Worm (Caenorhabditis elegans) whole organism, L3 larva: Measurements from ENCODE around the gene F26C11.4.

Experiments used
- R02D3.7 ChIP-seq: fragments of 150-350 bp; optimal IDR thresholded peaks from 2 replicates; lab custom pipeline; 2014; ENCODE audit warnings: missing biosample characterization, missing genetic modification characterization
- aly-2 ChIP-seq: fragments of 150-350 bp; optimal IDR thresholded peaks from 2 replicates; lab custom pipeline; 2014; ENCODE audit warnings: missing biosample characterization, missing genetic modification characterization
- ama-1 ChIP-seq: fragments of 150-350 bp; optimal IDR thresholded peaks from 2 replicates; lab custom pipeline; 2018
- ceh-28 ChIP-seq: fragments of 150-350 bp; optimal IDR thresholded peaks from 2 replicates; lab custom pipeline; 2014; ENCODE audit warnings: missing biosample characterization, missing genetic modification reagents, missing genetic modification characterization
- ceh-82 ChIP-seq: fragments of 150-350 bp; optimal IDR thresholded peaks from 2 replicates; lab custom pipeline; 2014; ENCODE audit warnings: missing biosample characterization, missing genetic modification characterization
- ceh-9 ChIP-seq: sonication (generic microtip); optimal IDR thresholded peaks from 2 replicates; lab custom pipeline; 2018; ENCODE audit warnings: missing biosample characterization, missing genetic modification characterization
- egl-27 ChIP-seq: sonication (generic microtip); optimal IDR thresholded peaks from 4 replicates; lab custom pipeline; 2017; ENCODE audit warnings: missing biosample characterization, missing genetic modification reagents, missing genetic modification characterization
- egl-5 ChIP-seq: fragments of 150-350 bp; optimal IDR thresholded peaks from 2 replicates; lab custom pipeline; 2017; ENCODE audit warnings: missing biosample characterization, missing genetic modification reagents, missing genetic modification characterization, inconsistent platforms
- elt-1 ChIP-seq: fragments of 150-350 bp; optimal IDR thresholded peaks from 2 replicates; lab custom pipeline; 2014; ENCODE audit warnings: missing biosample characterization, missing genetic modification characterization
- elt-2 ChIP-seq: sonication (generic microtip); optimal IDR thresholded peaks from 2 replicates; lab custom pipeline; 2016; ENCODE audit warnings: missing genetic modification reagents, mild to moderate bottlenecking, missing genetic modification characterization, missing compliant biosample characterization
- eor-1 ChIP-seq, 2 experiments: fragments of 150-350 bp; optimal IDR thresholded peaks; 2 replicates each; lab custom pipeline; 2014 to 2018; ENCODE audit warnings: missing biosample characterization in 2 of 2, missing genetic modification characterization in 2 of 2
- fkh-10 ChIP-seq: sonication (generic microtip); optimal IDR thresholded peaks from 2 replicates; lab custom pipeline; 2017; ENCODE audit warnings: missing biosample characterization, missing genetic modification reagents, missing genetic modification characterization
- fos-1 ChIP-seq: fragments of 150-350 bp; optimal IDR thresholded peaks from 2 replicates; lab custom pipeline; 2014; ENCODE audit warnings: missing biosample characterization, missing genetic modification characterization
- jun-1 ChIP-seq: fragments of 150-350 bp; optimal IDR thresholded peaks from 2 replicates; lab custom pipeline; 2014; ENCODE audit warnings: missing biosample characterization, missing genetic modification reagents, missing genetic modification characterization
- lin-39 ChIP-seq: fragments of 150-350 bp; optimal IDR thresholded peaks from 2 replicates; lab custom pipeline; 2018; ENCODE audit warnings: missing biosample characterization, missing genetic modification reagents, missing genetic modification characterization
- lsy-12 ChIP-seq: sonication (generic microtip); optimal IDR thresholded peaks from 2 replicates; lab custom pipeline; 2016; ENCODE audit warnings: mild to moderate bottlenecking, missing genetic modification characterization, missing compliant biosample characterization
- mdl-1 ChIP-seq: fragments of 150-350 bp; optimal IDR thresholded peaks from 2 replicates; lab custom pipeline; 2014; ENCODE audit warnings: missing biosample characterization, missing genetic modification characterization
- mml-1 ChIP-seq: fragments of 150-350 bp; sonication (generic microtip); optimal IDR thresholded peaks from 3 replicates; lab custom pipeline; 2014; ENCODE audit warnings: missing biosample characterization, missing genetic modification characterization
- nhr-43 ChIP-seq: sonication (generic microtip); optimal IDR thresholded peaks from 2 replicates; lab custom pipeline; 2016; ENCODE audit warnings: mild to moderate bottlenecking, missing genetic modification characterization, missing compliant biosample characterization; ENCODE audit not compliant: poor library complexity, severe bottlenecking
- nhr-76 ChIP-seq: fragments of 150-350 bp; sonication (generic microtip); optimal IDR thresholded peaks from 5 replicates; lab custom pipeline; 2014; ENCODE audit warnings: missing biosample characterization, missing genetic modification characterization
- nhr-77 ChIP-seq: fragments of 150-350 bp; optimal IDR thresholded peaks from 2 replicates; lab custom pipeline; 2014; ENCODE audit warnings: missing biosample characterization, missing genetic modification characterization
- pha-4 ChIP-seq: fragments of 150-350 bp; optimal IDR thresholded peaks from 2 replicates; lab custom pipeline; 2014; ENCODE audit warnings: missing biosample characterization, missing genetic modification reagents, missing genetic modification characterization
- pqm-1 ChIP-seq: fragments of 150-350 bp; optimal IDR thresholded peaks from 2 replicates; lab custom pipeline; 2017; ENCODE audit warnings: missing biosample characterization, missing genetic modification characterization, inconsistent platforms
- snpc-4 ChIP-seq: fragments of 150-350 bp; optimal IDR thresholded peaks from 2 replicates; lab custom pipeline; 2014; ENCODE audit warnings: missing biosample characterization, missing genetic modification characterization
- tbx-2 ChIP-seq: sonication (generic microtip); optimal IDR thresholded peaks from 2 replicates; lab custom pipeline; 2016; ENCODE audit warnings: mild to moderate bottlenecking, missing genetic modification characterization, missing compliant biosample characterization
- unc-39 ChIP-seq: sonication (generic microtip); optimal IDR thresholded peaks from 4 replicates; lab custom pipeline; 2017; ENCODE audit warnings: missing biosample characterization, missing genetic modification characterization
- unc-62 ChIP-seq: fragments of 150-350 bp; sonication (generic microtip); optimal IDR thresholded peaks from 4 replicates; lab custom pipeline; 2014; ENCODE audit warnings: missing biosample characterization, missing genetic modification reagents, missing genetic modification characterization
- ztf-11 ChIP-seq: fragments of 150-350 bp; optimal IDR thresholded peaks from 2 replicates; lab custom pipeline; 2014; ENCODE audit warnings: missing biosample characterization, missing genetic modification characterization
- ztf-4 ChIP-seq: fragments of 150-350 bp; optimal IDR thresholded peaks from 2 replicates; lab custom pipeline; 2014; ENCODE audit warnings: missing biosample characterization, missing genetic modification characterization

Gene F26C11.4

DNA sequence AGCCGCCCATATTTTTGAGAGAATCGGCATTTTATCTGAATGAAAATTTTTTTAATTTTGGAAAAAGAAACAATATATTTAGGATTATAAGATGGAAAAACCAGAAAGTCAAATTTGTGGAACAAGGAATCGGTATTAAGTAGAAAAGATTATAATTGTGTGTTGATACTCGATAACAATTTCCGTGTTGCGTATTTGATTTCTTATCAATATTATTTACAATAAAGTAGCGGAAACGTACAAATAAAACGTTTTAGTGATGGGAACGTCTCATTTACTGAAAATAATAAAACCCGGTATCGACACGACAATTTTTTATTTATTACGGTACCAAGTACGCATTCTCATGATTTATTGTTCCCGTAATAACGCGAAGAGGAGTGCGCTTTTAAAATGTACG is 20.8 kb upstream of the F26C11.4 start, which contains the start of gene C05C10.3:
Gene C05C10.3, minus strand, starts transcription at position 35 of the 400 bp plus-strand sequence.
- TF ChIP-seq elt-2 (tag; lab: Kevin White, UChicago): peak; percentile 60
- no peak for TF ChIP-seq mdl-1
- no peak for TF ChIP-seq fkh-10 (GFP tag; lab: Kevin White, UChicago)
- no peak for TF ChIP-seq unc-39 (tag; lab: Kevin White, UChicago)
- peak; percentile 6 for TF ChIP-seq pha-4 (tag; lab: Kevin White, UChicago)
- TF ChIP-seq ztf-11 (tag; lab: Kevin White, UChicago): no peak
- TF ChIP-seq pqm-1: peak; percentile 75

DNA sequence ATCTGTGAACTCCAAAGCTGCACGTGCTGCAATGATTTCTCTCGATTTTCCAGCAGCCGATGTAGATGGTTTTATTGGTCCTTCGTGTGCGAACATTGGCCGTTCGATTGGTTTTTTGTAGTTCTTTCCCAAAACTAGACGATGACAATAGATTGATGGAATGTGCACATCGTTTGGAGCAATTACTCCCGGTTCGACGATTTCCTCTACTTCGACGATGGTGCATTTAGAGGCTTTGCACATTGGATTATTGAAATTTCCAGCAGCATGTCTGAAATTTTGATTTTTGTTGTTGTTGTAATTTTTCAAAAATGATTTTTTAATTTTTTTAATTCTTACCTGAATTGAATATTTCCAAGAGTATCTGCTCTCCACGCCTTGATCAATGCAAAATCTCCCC is 19.6 kb upstream of the F26C11.4 start:
- no peak for TF ChIP-seq ceh-28 (tag; lab: Kevin White, UChicago)
- no peak for TF ChIP-seq lin-39 (tag; lab: Kevin White, UChicago)
- TF ChIP-seq eor-1 (tag; optimal IDR thresholded peaks at IDR 0.05; lab: Kevin White, UChicago): no peak
- no peak for TF ChIP-seq nhr-76 (tag; lab: Kevin White, UChicago)
- no peak for TF ChIP-seq jun-1 (tag; lab: Kevin White, UChicago)
- TF ChIP-seq egl-27 (tag; lab: Kevin White, UChicago): no peak
- peak; percentile 55 for TF ChIP-seq ama-1
- no peak for TF ChIP-seq pqm-1

DNA sequence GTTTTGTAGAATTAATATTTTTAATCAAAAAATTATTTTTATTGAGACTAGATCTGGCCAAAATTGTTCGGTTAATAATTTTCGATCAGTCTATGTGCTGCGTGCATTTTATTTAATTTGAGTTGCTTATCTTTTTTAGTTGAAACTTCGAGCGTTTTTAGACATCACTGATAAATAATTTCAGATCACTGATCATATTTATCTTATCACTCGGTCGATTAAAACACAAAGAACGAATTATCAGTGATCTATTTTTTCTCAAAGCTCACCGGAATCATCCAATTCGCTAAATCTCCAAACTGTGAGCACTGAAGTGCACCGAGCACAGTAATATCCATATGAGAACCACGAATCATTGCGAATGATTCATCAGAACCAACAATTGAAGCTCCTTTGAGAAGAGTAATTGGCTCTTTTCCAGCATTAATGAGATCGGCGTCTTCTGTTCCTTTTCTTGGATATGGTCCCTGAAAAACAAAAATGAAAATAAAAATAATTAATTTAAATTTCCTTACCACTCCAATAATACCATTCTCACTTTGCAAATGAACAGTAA is 19.0 kb upstream of the F26C11.4 start:
- TF ChIP-seq snpc-4 (tag; lab: Kevin White, UChicago) (no peak), pha-4 (tag; lab: Kevin White, UChicago) (peak; percentile 38), nhr-43 (tag; lab: Kevin White, UChicago) (no peak), ceh-28 (tag; lab: Kevin White, UChicago) (no peak), elt-2 (tag; lab: Kevin White, UChicago) (peak; percentile 83), ceh-82 (no peak), R02D3.7 (tag; lab: Kevin White, UChicago) (no peak), egl-5 (tag; lab: Kevin White, UChicago) (no peak), ama-1 (peak; percentile 37), unc-62 (GFP tag; lab: Kevin White, UChicago) (no peak), ztf-4 (tag; lab: Kevin White, UChicago) (no peak), pqm-1 (peak; percentile 82), ceh-9 (tag; lab: Kevin White, UChicago) (no peak), ztf-11 (tag; lab: Kevin White, UChicago) (no peak), aly-2 (tag; lab: Kevin White, UChicago) (no peak)

DNA sequence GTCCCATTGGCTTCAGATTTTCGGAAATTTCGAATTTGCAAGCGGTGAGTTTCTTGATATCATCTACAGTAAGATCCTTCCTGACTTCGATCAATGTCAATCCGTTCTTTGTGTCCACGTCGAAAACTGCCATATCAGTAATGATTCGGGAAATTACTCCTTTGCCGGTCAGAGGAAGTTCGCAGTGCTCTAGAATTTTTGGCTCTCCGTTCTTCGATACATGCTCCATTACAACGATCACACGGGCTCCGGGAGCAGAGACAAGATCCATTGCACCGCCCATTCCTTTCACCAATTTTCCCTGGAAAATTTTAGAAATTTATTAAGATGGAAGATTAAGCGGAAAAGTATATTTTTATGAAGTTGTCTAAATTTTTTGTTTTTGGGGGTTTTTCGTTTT is 18.5 kb upstream of the F26C11.4 start:
- TF ChIP-seq fos-1 (tag; lab: Kevin White, UChicago) (no peak), nhr-43 (tag; lab: Kevin White, UChicago) (peak; percentile 41), ama-1 (peak; percentile 86)

DNA sequence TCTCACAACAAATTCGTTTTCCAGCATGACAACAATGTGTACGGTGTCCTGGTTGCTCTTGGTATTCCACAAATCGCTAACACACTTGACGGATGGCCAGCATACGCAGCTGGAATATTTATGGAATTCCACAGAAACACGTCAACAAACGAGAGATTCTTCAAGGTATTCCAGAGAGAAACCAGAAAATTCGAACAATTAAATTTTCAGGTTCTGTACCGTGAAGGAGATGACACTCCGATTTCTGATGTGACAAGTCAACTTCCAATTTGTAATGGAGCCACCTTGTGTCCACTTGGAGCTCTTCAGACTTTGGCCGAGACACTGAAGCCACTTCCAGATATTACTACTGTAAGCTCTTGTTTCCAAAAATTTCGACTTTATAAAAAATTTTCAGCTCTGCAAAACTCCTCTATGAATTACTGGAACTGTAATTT is 17.9 kb upstream of the F26C11.4 start:
- TF ChIP-seq elt-1 (tag; lab: Kevin White, UChicago) (no peak), mml-1 (tag; lab: Kevin White, UChicago) (no peak), pha-4 (tag; lab: Kevin White, UChicago) (no peak), elt-2 (tag; lab: Kevin White, UChicago) (peak; percentile 11), tbx-2 (tag; lab: Kevin White, UChicago) (no peak), lsy-12 (tag; lab: Kevin White, UChicago) (peak; percentile 29), ama-1 (peak; percentile 92), nhr-43 (tag; lab: Kevin White, UChicago) (peak; percentile 60), ceh-9 (tag; lab: Kevin White, UChicago) (no peak), nhr-77 (tag; lab: Kevin White, UChicago) (no peak)

DNA sequence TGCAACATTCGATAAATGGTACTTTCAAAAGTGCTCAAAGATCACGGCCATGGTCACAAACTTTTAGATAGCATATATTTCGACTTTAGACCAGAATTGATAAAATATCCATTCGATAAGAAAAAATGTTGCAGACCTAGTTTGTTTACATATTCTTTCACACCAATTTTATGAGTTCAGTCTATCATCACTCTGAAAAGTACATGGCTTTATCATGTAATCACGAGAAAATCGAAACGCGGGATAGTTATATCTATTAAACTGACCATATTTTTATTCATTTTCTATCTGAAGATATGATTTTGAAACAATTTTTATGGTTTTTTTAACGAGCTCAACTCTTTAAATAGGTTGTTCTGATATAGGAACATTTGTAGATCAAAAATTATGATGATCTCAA is 15.4 kb upstream of the F26C11.4 start, which contains the start of gene pho-11:
Gene pho-11, plus strand, starts transcription at position 374 of the 400 bp plus-strand sequence.
- TF ChIP-seq pqm-1 (peak; percentile 65), pha-4 (tag; lab: Kevin White, UChicago) (peak; percentile 23), lsy-12 (tag; lab: Kevin White, UChicago) (no peak), elt-2 (tag; lab: Kevin White, UChicago) (peak; percentile 72)
